Fruit fly (Drosophila melanogaster) whole organism, embryonic: Measurements from ENCODE around the gene CG34107.

ENCODE experiments used
- Atf6 ChIP-seq: fragments of 200-800 bp; sonication (Bioruptor generic); IDR thresholded peaks from 2 replicates; pipeline ENCODE4 v1.3.6; 2022; ENCODE audit warnings: missing biosample characterization, missing genetic modification characterization
- C15 ChIP-seq: fragments of 200-800 bp; sonication (Bioruptor generic); IDR thresholded peaks from 3 replicates; pipeline ENCODE4 v1.3.6; 2022; ENCODE audit warnings: missing biosample characterization, missing genetic modification characterization
- CG10431 ChIP-seq: fragments of 200-800 bp; sonication (Bioruptor generic); optimal IDR thresholded peaks from 3 replicates; lab custom pipeline; 2018; ENCODE audit warnings: missing biosample characterization, mild to moderate bottlenecking, missing genetic modification characterization
- CG10565 ChIP-seq: fragments of 200-800 bp; sonication (Bioruptor generic); optimal IDR thresholded peaks from 3 replicates; lab custom pipeline; 2016; ENCODE audit warnings: missing biosample characterization, mild to moderate bottlenecking, missing genetic modification characterization
- CG11093 ChIP-seq: fragments of 200-800 bp; sonication (Bioruptor generic); IDR thresholded peaks from 3 replicates; pipeline ENCODE4 v1.3.6; 2022; ENCODE audit warnings: missing biosample characterization, missing genetic modification characterization
- CG12659 ChIP-seq: fragments of 200-800 bp; sonication (Bioruptor generic); optimal IDR thresholded peaks from 3 replicates; lab custom pipeline; 2017; ENCODE audit warnings: mild to moderate bottlenecking, missing biosample characterization, missing genetic modification reagents, missing genetic modification characterization
- CG13424 ChIP-seq: fragments of 200-800 bp; sonication (Bioruptor generic); optimal IDR thresholded peaks from 2 replicates; lab custom pipeline; 2019; ENCODE audit warnings: missing biosample characterization, mild to moderate bottlenecking, missing genetic modification characterization, moderate library complexity
- CG13894 ChIP-seq: fragments of 200-800 bp; sonication (Bioruptor generic); optimal IDR thresholded peaks from 3 replicates; lab custom pipeline; 2018; ENCODE audit warnings: missing biosample characterization, mild to moderate bottlenecking, missing genetic modification characterization, moderate library complexity
- CG14710 ChIP-seq: fragments of 200-800 bp; sonication (Bioruptor generic); optimal IDR thresholded peaks from 3 replicates; lab custom pipeline; 2019; ENCODE audit warnings: missing biosample characterization, mild to moderate bottlenecking, missing genetic modification characterization, moderate library complexity
- CG1602 ChIP-seq: fragments of 200-800 bp; sonication (Bioruptor generic); optimal IDR thresholded peaks from 3 replicates; lab custom pipeline; 2016; ENCODE audit warnings: missing biosample characterization, missing genetic modification characterization
- CG17328 ChIP-seq: fragments of 200-800 bp; sonication (Bioruptor generic); IDR thresholded peaks from 2 replicates; pipeline ENCODE4 v1.3.6; 2022; ENCODE audit warnings: missing biosample characterization, missing genetic modification characterization
- CG1792 ChIP-seq: fragments of 200-800 bp; sonication (Bioruptor generic); optimal IDR thresholded peaks from 2 replicates; lab custom pipeline; 2016; ENCODE audit warnings: missing biosample characterization, missing genetic modification characterization
- CG2202 ChIP-seq: fragments of 200-800 bp; sonication (Bioruptor generic); optimal IDR thresholded peaks from 2 replicates; lab custom pipeline; 2018; ENCODE audit warnings: missing biosample characterization, mild to moderate bottlenecking, missing genetic modification characterization
- CG2678 ChIP-seq: fragments of 200-800 bp; sonication (Bioruptor generic); optimal IDR thresholded peaks from 3 replicates; lab custom pipeline; 2019; ENCODE audit warnings: missing biosample characterization, mild to moderate bottlenecking, missing genetic modification characterization, moderate library complexity
- CG2712 ChIP-seq: fragments of 200-800 bp; optimal IDR thresholded peaks from 3 replicates; lab custom pipeline; 2019; ENCODE audit warnings: missing biosample characterization, mild to moderate bottlenecking, missing genetic modification characterization, moderate library complexity
- CG31224 ChIP-seq: fragments of 200-800 bp; sonication (Bioruptor generic); IDR thresholded peaks from 2 replicates; pipeline ENCODE4 v1.3.6; 2022; ENCODE audit warnings: missing biosample characterization, missing genetic modification characterization
- CG3726 ChIP-seq: fragments of 200-800 bp; sonication (Bioruptor generic); IDR thresholded peaks from 3 replicates; pipeline ENCODE4, ENCODE4 v1.3.6; 2022; ENCODE audit warnings: missing biosample characterization, missing genetic modification characterization
- CG5245 ChIP-seq: fragments of 200-800 bp; sonication (Bioruptor generic); optimal IDR thresholded peaks from 3 replicates; lab custom pipeline; 2016; ENCODE audit warnings: missing biosample characterization, missing genetic modification characterization
- CrebB ChIP-seq: fragments of 200-800 bp; sonication (Bioruptor generic); optimal IDR thresholded peaks from 3 replicates; lab custom pipeline; 2018; ENCODE audit warnings: missing biosample characterization, mild to moderate bottlenecking, missing genetic modification characterization
- Dll ChIP-seq: fragments of 200-800 bp; sonication (Bioruptor generic); IDR thresholded peaks from 4 replicates; pipeline ENCODE4 v1.3.6; 2022; ENCODE audit warnings: missing biosample characterization, missing genetic modification characterization; ENCODE audit not compliant: partially characterized antibody
- HHEX ChIP-seq: fragments of 200-800 bp; sonication (Bioruptor generic); optimal IDR thresholded peaks from 3 replicates; lab custom pipeline; 2017; ENCODE audit warnings: missing biosample characterization, mild to moderate bottlenecking, missing genetic modification characterization, missing genetic modification reagents
- Max ChIP-seq: fragments of 200-800 bp; sonication (Bioruptor generic); optimal IDR thresholded peaks from 2 replicates; lab custom pipeline; 2016; ENCODE audit warnings: missing biosample characterization, mild to moderate bottlenecking, missing genetic modification characterization
- Nf-YA ChIP-seq: fragments of 200-800 bp; sonication (Bioruptor generic); IDR thresholded peaks from 2 replicates; pipeline ENCODE4 v1.3.6; 2022; ENCODE audit warnings: missing biosample characterization, missing genetic modification characterization
- Nf-YC ChIP-seq: fragments of 200-800 bp; optimal IDR thresholded peaks from 3 replicates; lab custom pipeline; 2019; ENCODE audit warnings: missing biosample characterization, mild to moderate bottlenecking, missing genetic modification characterization, moderate library complexity
- Spps ChIP-seq: fragments of 200-800 bp; sonication (Bioruptor generic); optimal IDR thresholded peaks from 2 replicates; lab custom pipeline; 2018; ENCODE audit warnings: missing biosample characterization, mild to moderate bottlenecking, missing genetic modification characterization
- Stat92E ChIP-seq, 3 experiments: fragments of >200 bp in 2 of 3; fragments of 200-800 bp in 1 of 3; sonication (Bioruptor generic) in 1 of 3; optimal IDR thresholded peaks; 2 replicates each; lab custom pipeline; 2017 to 2019; ENCODE audit warnings: missing biosample characterization in 3 of 3, missing genetic modification characterization in 3 of 3, mild to moderate bottlenecking in 1 of 3, moderate library complexity in 1 of 3
- amos ChIP-seq: fragments of 200-800 bp; sonication (Bioruptor generic); IDR thresholded peaks from 2 replicates; pipeline ENCODE4 v1.3.6; 2022; ENCODE audit warnings: missing biosample characterization, missing genetic modification characterization; ENCODE audit not compliant: partially characterized antibody
- dmrt11E ChIP-seq: fragments of 200-800 bp; sonication (Bioruptor generic); optimal IDR thresholded peaks from 3 replicates; lab custom pipeline; 2018; ENCODE audit warnings: missing biosample characterization, mild to moderate bottlenecking, missing genetic modification characterization, moderate library complexity
- dmrt99B ChIP-seq: fragments of 200-800 bp; sonication (Bioruptor generic); optimal IDR thresholded peaks from 2 replicates; lab custom pipeline; 2018; ENCODE audit warnings: missing biosample characterization, mild to moderate bottlenecking, missing genetic modification characterization, moderate library complexity
- fd96Cb ChIP-seq: fragments of 200-800 bp; sonication (Bioruptor generic); optimal IDR thresholded peaks from 2 replicates; lab custom pipeline; 2018; ENCODE audit warnings: missing biosample characterization, mild to moderate bottlenecking, missing genetic modification characterization, moderate library complexity
- fru ChIP-seq: fragments of >200 bp; optimal IDR thresholded peaks from 2 replicates; lab custom pipeline; 2017
- gce ChIP-seq: fragments of 200-800 bp; sonication (Bioruptor generic); IDR thresholded peaks from 3 replicates; pipeline ENCODE4 v1.3.6; 2022; ENCODE audit warnings: missing biosample characterization, missing genetic modification characterization
- gcm ChIP-seq: fragments of 200-800 bp; sonication (Bioruptor generic); optimal IDR thresholded peaks from 2 replicates; lab custom pipeline; 2019; ENCODE audit warnings: missing biosample characterization, mild to moderate bottlenecking, missing genetic modification characterization, moderate library complexity
- grau ChIP-seq: fragments of 200-800 bp; optimal IDR thresholded peaks from 3 replicates; lab custom pipeline; 2019; ENCODE audit warnings: missing biosample characterization, mild to moderate bottlenecking, missing genetic modification characterization, moderate library complexity
- gro ChIP-seq: fragments of 200-800 bp; sonication (Bioruptor generic); optimal IDR thresholded peaks from 2 replicates; lab custom pipeline; 2016; ENCODE audit warnings: missing biosample characterization, missing genetic modification characterization
- lab ChIP-seq: fragments of 200-800 bp; sonication (Bioruptor generic); optimal IDR thresholded peaks from 3 replicates; lab custom pipeline; 2017; ENCODE audit warnings: missing biosample characterization, missing genetic modification characterization, mild to moderate bottlenecking, moderate library complexity, missing genetic modification reagents
- nmo ChIP-seq: fragments of 200-800 bp; sonication (Bioruptor generic); optimal IDR thresholded peaks from 2 replicates; lab custom pipeline; 2018; ENCODE audit warnings: missing biosample characterization, mild to moderate bottlenecking, missing genetic modification characterization, moderate library complexity
- nom ChIP-seq: fragments of 200-800 bp; sonication (Bioruptor generic); optimal IDR thresholded peaks from 2 replicates; lab custom pipeline; 2017; ENCODE audit warnings: missing biosample characterization, missing genetic modification characterization, mild to moderate bottlenecking, moderate library complexity, missing genetic modification reagents
- odd ChIP-seq: fragments of 200-800 bp; sonication (Bioruptor generic); optimal IDR thresholded peaks from 2 replicates; lab custom pipeline; 2017; ENCODE audit warnings: missing biosample characterization, mild to moderate bottlenecking, missing genetic modification characterization
- org-1 ChIP-seq: fragments of 200-800 bp; sonication (Bioruptor generic); optimal IDR thresholded peaks from 2 replicates; lab custom pipeline; 2017; ENCODE audit warnings: missing biosample characterization, missing genetic modification characterization
- pb ChIP-seq: fragments of 200-800 bp; sonication (Bioruptor generic); optimal IDR thresholded peaks from 3 replicates; lab custom pipeline; 2016; ENCODE audit warnings: missing biosample characterization, missing genetic modification characterization
- psq ChIP-seq: fragments of 200-800 bp; sonication (Bioruptor generic); optimal IDR thresholded peaks from 2 replicates; lab custom pipeline; 2017; ENCODE audit warnings: missing biosample characterization, missing genetic modification characterization
- scrt ChIP-seq: fragments of 200-800 bp; sonication (Bioruptor generic); optimal IDR thresholded peaks from 2 replicates; lab custom pipeline; 2018; ENCODE audit warnings: missing biosample characterization, mild to moderate bottlenecking, missing genetic modification characterization, moderate library complexity
- sima ChIP-seq: fragments of 200-800 bp; sonication (Bioruptor generic); optimal IDR thresholded peaks from 2 replicates; lab custom pipeline; 2016; ENCODE audit warnings: missing biosample characterization, missing genetic modification characterization
- tap ChIP-seq: fragments of 200-800 bp; optimal IDR thresholded peaks from 3 replicates; lab custom pipeline; 2019; ENCODE audit warnings: missing biosample characterization, mild to moderate bottlenecking, missing genetic modification characterization, moderate library complexity
- tll ChIP-seq, 2 experiments: fragments of 200-800 bp in 1 of 2; fragments of >200 bp in 1 of 2; sonication (Bioruptor generic) in 1 of 2; optimal IDR thresholded peaks; 2 replicates each; lab custom pipeline; 2017 to 2019; ENCODE audit warnings: missing biosample characterization in 2 of 2, missing genetic modification characterization in 2 of 2, mild to moderate bottlenecking in 1 of 2, moderate library complexity in 1 of 2
- wek ChIP-seq: fragments of 200-800 bp; sonication (Bioruptor generic); optimal IDR thresholded peaks from 3 replicates; lab custom pipeline; 2018; ENCODE audit warnings: missing biosample characterization, mild to moderate bottlenecking, missing genetic modification characterization, moderate library complexity
- zf30C ChIP-seq: fragments of 200-800 bp; sonication (Bioruptor generic); optimal IDR thresholded peaks from 3 replicates; lab custom pipeline; 2018; ENCODE audit warnings: missing biosample characterization, mild to moderate bottlenecking, missing genetic modification characterization

CG34107 gene

DNA sequence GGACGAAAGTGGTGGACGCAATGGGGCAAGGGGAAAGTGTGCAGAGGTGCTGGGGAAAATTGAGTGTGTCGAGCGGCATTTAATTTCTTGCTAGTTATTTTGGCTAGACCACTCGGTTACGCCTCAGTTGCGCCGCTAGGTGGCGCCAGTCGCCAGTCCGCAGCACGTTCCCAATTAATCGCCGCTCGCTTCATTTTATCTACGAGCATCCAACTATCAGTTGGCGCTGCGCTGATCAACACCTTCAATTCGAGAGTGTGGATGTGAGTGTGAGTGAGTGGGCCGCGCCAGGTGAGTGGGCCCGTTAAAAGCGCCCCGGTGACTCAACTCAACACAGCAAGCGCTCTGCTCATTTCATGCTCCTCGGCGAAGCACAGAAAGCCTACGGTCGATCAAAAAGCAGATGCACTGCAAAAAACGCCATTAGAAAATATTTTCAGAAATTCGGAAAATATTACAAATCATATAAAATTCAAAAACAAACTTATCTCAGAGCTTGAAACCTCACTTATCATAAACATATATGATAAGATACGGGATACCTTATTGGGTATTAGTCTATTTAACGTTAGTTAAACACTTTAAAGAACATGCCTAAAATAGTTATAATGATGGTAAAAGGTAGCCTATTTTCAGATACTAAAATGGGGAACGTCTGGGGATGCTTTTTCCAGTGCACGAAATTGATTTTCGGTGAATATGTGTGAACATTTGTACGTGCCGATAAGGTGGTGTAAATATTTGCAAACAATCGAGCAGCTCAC lies 43.6 kb downstream of the CG34107 start (continued):
- TF ChIP-seq nom (no peak), CG2202 (tag; lab: Kevin White, UChicago) (peak; percentile 11), tap (peak; percentile 77), CG10431 (no peak), Dll (GFP tag; lab: Robert Waterston, UW) (no peak), gce (GFP tag; lab: Robert Waterston, UW) (0 out of 3 replicates have a peak, but pooled peaks have one; percentile 37), Stat92E (GFP tag; optimal IDR thresholded peaks at IDR 0.05; lab: Kevin White, UChicago) (no peak), CG2678 (tag; lab: Kevin White, UChicago) (peak; percentile 94), odd (GFP tag; lab: Kevin White, UChicago) (peak; percentile 85), fru (lab: Kevin White, UChicago) (no peak), dmrt99B (tag; lab: Kevin White, UChicago) (peak; percentile 91), CG2712 (tag; lab: Kevin White, UChicago) (peak; percentile 84), tll (GFP tag; optimal IDR thresholded peaks at IDR 0.05; lab: Kevin White, UChicago) (no peak), CG3726 (GFP tag; lab: Robert Waterston, UW) (no peak), CG10565 (peak; percentile 45), gcm (GFP tag; lab: Kevin White, UChicago) (peak; percentile 78), CG14710 (tag; lab: Kevin White, UChicago) (peak; percentile 57), scrt (GFP tag; lab: Kevin White, UChicago) (peak; percentile 68), pb (GFP tag; lab: Kevin White, UChicago) (peak; percentile 48), sima (GFP tag; lab: Kevin White, UChicago) (peak; percentile 44), wek (peak; percentile 29), grau (tag; lab: Kevin White, UChicago) (peak; percentile 89), psq (GFP tag; lab: Kevin White, UChicago) (peak; percentile 47), lab (GFP tag; lab: Kevin White, UChicago) (peak; percentile 91), CG1792 (GFP tag; lab: Kevin White, UChicago) (peak; percentile 72), CG13424 (tag; lab: Kevin White, UChicago) (peak; percentile 88), amos (GFP tag; lab: Robert Waterston, UW) (peak; percentile 13; the same call in 1 of the 2 replicates), Max (GFP tag; lab: Kevin White, UChicago) (peak; percentile 67), CG13894 (peak; percentile 64), gro (peak; percentile 79), nmo (GFP tag; lab: Kevin White, UChicago) (peak; percentile 89), CrebB (peak; percentile 65), CG12659 (GFP tag; lab: Kevin White, UChicago) (peak; percentile 91), HHEX (GFP tag; lab: Kevin White, UChicago) (peak; percentile 85), Nf-YC (peak; percentile 67), fd96Cb (tag; lab: Kevin White, UChicago) (peak; percentile 83), CG1602 (GFP tag; lab: Kevin White, UChicago) (peak; percentile 66), Spps (peak; percentile 6), dmrt11E (tag; lab: Kevin White, UChicago) (peak; percentile 11), CG17328 (GFP tag; lab: Robert Waterston, UW) (peak; percentile 55; the same call in 1 of the 2 replicates), CG5245 (GFP tag; lab: Kevin White, UChicago) (peak; percentile 17), org-1 (peak; percentile 84), CG31224 (GFP tag; lab: Robert Waterston, UW) (peak; percentile 56), CG11093 (GFP tag; lab: Robert Waterston, UW) (peak; percentile 60; the same call in 2 of the 3 replicates), Atf6 (GFP tag; lab: Robert Waterston, UW) (peak; percentile 88), Nf-YA (GFP tag; lab: Robert Waterston, UW) (0 out of 2 replicates have a peak, but pooled peaks have one; percentile 10), C15 (no peak; the same call in 2 of the 3 replicates), zf30C (GFP tag; lab: Kevin White, UChicago) (peak; percentile 68)
